Fruit fly (Drosophila melanogaster): ENCODE results near the gene CG46396.

DNA sequence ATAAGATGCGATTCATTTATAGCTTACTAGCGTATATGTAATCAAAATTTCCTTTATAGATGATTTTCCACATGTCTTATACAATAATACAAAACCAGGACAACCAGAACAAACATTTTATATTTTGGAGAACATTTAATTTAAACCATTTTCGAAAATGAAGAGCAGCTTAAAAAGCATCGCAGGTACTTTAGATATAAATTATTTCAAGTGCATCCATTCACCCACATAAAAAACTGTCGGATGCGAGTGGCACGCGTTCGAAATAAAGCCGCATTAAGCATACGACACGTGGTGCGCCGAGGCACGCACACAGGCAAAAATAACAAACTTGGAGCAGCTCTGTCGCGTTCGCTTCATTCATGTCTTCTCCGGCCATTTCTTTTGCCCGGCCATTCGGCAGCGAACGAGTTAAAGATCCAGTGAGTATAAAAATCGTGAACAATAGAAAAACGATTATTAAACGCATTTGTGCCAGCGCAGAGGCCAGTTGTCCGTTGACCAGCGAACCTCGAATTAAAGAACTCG, 31.1 kb downstream of the CG46396 start, which contains the start of gene Osi19:
- TF ChIP-seq insv (optimal IDR thresholded peaks at IDR 0.05), result no peak
- TF ChIP-seq ttk (optimal IDR thresholded peaks at IDR 0.05), result no peak
- no peak for TF ChIP-seq psq (optimal IDR thresholded peaks at IDR 0.05)
- TF ChIP-seq h (optimal IDR thresholded peaks at IDR 0.05), result no peak

Data from Kc167 (cell line).